Worm (Caenorhabditis elegans) whole organism, L4/young adult: ENCODE data around the gene nfya-1.

Experiments
- W03F9.2 ChIP-seq: fragments of 150-350 bp; optimal IDR thresholded peaks from 2 replicates; lab custom pipeline; 2014; ENCODE audit warnings: missing biosample characterization, missing genetic modification characterization
- dao-5 ChIP-seq: sonication (generic microtip); optimal IDR thresholded peaks from 2 replicates; lab custom pipeline; 2016; ENCODE audit warnings: missing genotype, missing genetic modification characterization, moderate library complexity, missing compliant biosample characterization

ce11 chrX:11965163-11965562 lies 18.5 kb upstream of the nfya-1 start:
- TF ChIP-seq dao-5: no peak
- TF ChIP-seq W03F9.2: no peak
